Fruit fly (Drosophila melanogaster) whole organism, wandering third instar larva: Measurements from ENCODE around the gene CG3224.

Experiments
- CG32264 ChIP-seq: fragments of 200-800 bp; sonication (Bioruptor generic); optimal IDR thresholded peaks from 2 replicates; lab custom pipeline; 2016; ENCODE audit warnings: missing biosample characterization, missing genetic modification characterization
- Dfd ChIP-seq: fragments of >200 bp; optimal IDR thresholded peaks from 2 replicates; lab custom pipeline; 2017; ENCODE audit warnings: missing biosample characterization, missing genetic modification characterization
- jim ChIP-seq: fragments of 175-275, 200-325 bp; sonication (Bioruptor generic); optimal IDR thresholded peaks from 2 replicates; lab custom pipeline; 2016; ENCODE audit warnings: missing biosample characterization, mild to moderate bottlenecking, missing genetic modification characterization
- psq ChIP-seq: fragments of 200-800 bp; sonication (Bioruptor generic); optimal IDR thresholded peaks from 3 replicates; lab custom pipeline; 2017; ENCODE audit warnings: missing biosample characterization, mild to moderate bottlenecking, missing genetic modification characterization, moderate library complexity
- woc ChIP-seq: sonication (Bioruptor generic); optimal IDR thresholded peaks from 2 replicates; lab custom pipeline; 2016; ENCODE audit warnings: missing biosample characterization, mild to moderate bottlenecking, missing genetic modification characterization

dm6 chrX:6705890-6706289, 44.6 kb upstream of the CG3224 start:
- TF ChIP-seq psq (no peak), Dfd (GFP tag; lab: Kevin White, UChicago) (no peak), woc (GFP tag; lab: Kevin White, UChicago) (no peak), jim (GFP tag; lab: Kevin White, UChicago) (no peak), CG32264 (GFP tag; lab: Kevin White, UChicago) (no peak)
